Worm (Caenorhabditis elegans) whole organism, early embryonic: ENCODE results near the gene M60.7.

Source experiments
- B0310.2 ChIP-seq: sonication (generic microtip); optimal IDR thresholded peaks from 2 replicates; lab custom pipeline; 2016; ENCODE audit warnings: mild to moderate bottlenecking, missing genetic modification characterization, missing compliant biosample characterization
- F13C5.2 ChIP-seq: sonication (generic microtip); optimal IDR thresholded peaks from 2 replicates; lab custom pipeline; 2017; ENCODE audit warnings: mild to moderate bottlenecking, missing genetic modification characterization, inconsistent platforms, missing compliant biosample characterization
- aly-1 ChIP-seq: sonication (generic microtip); optimal IDR thresholded peaks from 2 replicates; lab custom pipeline; 2016; ENCODE audit warnings: missing genetic modification characterization, missing compliant biosample characterization
- ama-1 ChIP-seq: fragments of 150-350 bp; optimal IDR thresholded peaks from 2 replicates; lab custom pipeline; 2014
- ceh-13 ChIP-seq: fragments of 200-800 bp; sonication (Bioruptor generic); optimal IDR thresholded peaks from 2 replicates; lab custom pipeline; 2018; ENCODE audit warnings: mild to moderate bottlenecking, missing genetic modification characterization, missing compliant biosample characterization
- ceh-36 ChIP-seq: sonication (generic microtip); optimal IDR thresholded peaks from 2 replicates; lab custom pipeline; 2016; ENCODE audit warnings: missing genetic modification characterization, inconsistent platforms, missing compliant biosample characterization
- ets-7 ChIP-seq: sonication (generic microtip); optimal IDR thresholded peaks from 2 replicates; lab custom pipeline; 2016; ENCODE audit warnings: missing genotype, missing genetic modification characterization, missing compliant biosample characterization
- flt-1 ChIP-seq: fragments of 200-800 bp; sonication (Bioruptor generic); IDR thresholded peaks from 2 replicates; pipeline ENCODE4 v1.3.6; 2022; ENCODE audit warnings: missing genetic modification characterization, missing compliant biosample characterization
- hmbx-1 ChIP-seq: sonication (generic microtip); optimal IDR thresholded peaks from 2 replicates; lab custom pipeline; 2016; ENCODE audit warnings: mild to moderate bottlenecking, missing genetic modification characterization, missing compliant biosample characterization
- hmg-4 ChIP-seq: fragments of 200-800 bp; sonication (Bioruptor generic); optimal IDR thresholded peaks from 2 replicates; lab custom pipeline; 2018; ENCODE audit warnings: mild to moderate bottlenecking, missing genetic modification characterization, missing compliant biosample characterization
- hnd-1 ChIP-seq: sonication (generic microtip); optimal IDR thresholded peaks from 2 replicates; lab custom pipeline; 2016; ENCODE audit warnings: missing genetic modification characterization, missing compliant biosample characterization
- pes-1 ChIP-seq: fragments of 200-800 bp; sonication (Bioruptor generic); IDR thresholded peaks from 2 replicates; pipeline ENCODE4 v1.3.6; 2022; ENCODE audit warnings: missing genetic modification reagents, missing genetic modification characterization, missing compliant biosample characterization
- scrt-1 ChIP-seq: fragments of 200-800 bp; sonication (Bioruptor generic); IDR thresholded peaks from 2 replicates; pipeline ENCODE4 v1.3.6; 2022; ENCODE audit warnings: missing genetic modification characterization, missing compliant biosample characterization
- sea-1 ChIP-seq: fragments of 200-800 bp; sonication (Bioruptor generic); conservative IDR thresholded peaks from 2 replicates; pipeline ENCODE4 v1.3.6; 2022; ENCODE audit warnings: missing genetic modification characterization, missing compliant biosample characterization
- tbx-11 ChIP-seq: fragments of 200-800 bp; sonication (Bioruptor generic); IDR thresholded peaks from 2 replicates; pipeline ENCODE4 v1.3.6; 2022; ENCODE audit warnings: missing genetic modification characterization, missing compliant biosample characterization
- tbx-37 ChIP-seq: fragments of 200-800 bp; sonication (Bioruptor generic); conservative IDR thresholded peaks from 2 replicates; pipeline ENCODE4 v1.3.6; 2022; ENCODE audit warnings: missing genetic modification reagents, missing genetic modification characterization, missing compliant biosample characterization
- tra-4 ChIP-seq: sonication (generic microtip); optimal IDR thresholded peaks from 2 replicates; lab custom pipeline; 2017; ENCODE audit warnings: missing genetic modification characterization, missing compliant biosample characterization

Gene M60.7

DNA sequence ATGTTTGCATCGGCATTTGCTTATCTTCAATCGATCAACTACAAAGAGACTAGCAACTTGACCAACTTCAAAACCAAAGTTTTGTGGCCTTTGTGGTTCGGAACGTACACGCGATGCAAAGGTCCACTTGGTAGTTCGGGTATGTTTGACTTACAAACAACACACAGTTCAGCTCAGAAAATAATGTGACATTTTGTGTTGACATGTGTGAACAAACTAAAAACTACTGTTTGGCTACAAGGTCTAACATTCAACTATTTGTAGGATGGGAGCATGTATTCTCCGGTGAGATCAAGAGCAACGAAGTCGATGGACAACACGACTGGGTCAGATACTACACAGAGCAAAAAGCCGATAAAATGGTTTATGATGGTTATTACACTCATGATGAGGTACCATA is 13.9 kb downstream of the M60.7 start:
- TF ChIP-seq hmbx-1 (tag; lab: Kevin White, UChicago) (no peak), tra-4 (tag; lab: Kevin White, UChicago) (no peak), ama-1 (lab: Kevin White, UChicago) (no peak), ets-7 (no peak), sea-1 (GFP tag; lab: Robert Waterston, UW) (no peak), ceh-36 (tag; lab: Kevin White, UChicago) (no peak), hnd-1 (no peak)

DNA sequence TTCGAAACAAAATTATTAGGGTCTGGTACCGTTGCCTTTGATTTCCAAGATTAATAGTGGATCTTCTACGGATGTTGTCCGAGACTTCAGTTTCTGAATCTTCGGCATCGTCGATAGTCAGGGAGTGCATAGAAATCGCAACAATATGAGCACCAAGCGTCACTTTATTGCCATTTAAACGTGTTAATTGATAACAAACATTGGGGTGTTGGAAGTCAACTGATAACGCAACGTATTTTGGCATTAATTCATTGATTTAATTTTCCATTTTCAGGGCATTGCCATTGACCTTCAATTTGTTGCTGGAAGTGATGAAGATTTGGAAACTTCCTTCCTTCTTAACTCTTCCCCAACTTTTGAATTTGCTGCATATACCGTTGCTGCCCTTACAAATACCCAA is 14.8 kb downstream of the M60.7 start, which contains the start of gene kqt-2:
TSS of gene kqt-2 (minus strand) at position 244 of the 400 bp plus-strand sequence.
- no peak for TF ChIP-seq F13C5.2
- TF ChIP-seq hnd-1 = no peak
- TF ChIP-seq hmg-4 (GFP tag; lab: Kevin White, UChicago) = no peak
- no peak for TF ChIP-seq flt-1 (GFP tag; lab: Robert Waterston, UW)
- TF ChIP-seq hmbx-1 (tag; lab: Kevin White, UChicago) = no peak
- no peak for TF ChIP-seq sea-1 (GFP tag; lab: Robert Waterston, UW)
- no peak for TF ChIP-seq tbx-11
- no peak for TF ChIP-seq pes-1
- TF ChIP-seq scrt-1 (GFP tag; lab: Robert Waterston, UW) = no peak
- no peak for TF ChIP-seq ceh-13 (GFP tag; lab: Kevin White, UChicago)

DNA sequence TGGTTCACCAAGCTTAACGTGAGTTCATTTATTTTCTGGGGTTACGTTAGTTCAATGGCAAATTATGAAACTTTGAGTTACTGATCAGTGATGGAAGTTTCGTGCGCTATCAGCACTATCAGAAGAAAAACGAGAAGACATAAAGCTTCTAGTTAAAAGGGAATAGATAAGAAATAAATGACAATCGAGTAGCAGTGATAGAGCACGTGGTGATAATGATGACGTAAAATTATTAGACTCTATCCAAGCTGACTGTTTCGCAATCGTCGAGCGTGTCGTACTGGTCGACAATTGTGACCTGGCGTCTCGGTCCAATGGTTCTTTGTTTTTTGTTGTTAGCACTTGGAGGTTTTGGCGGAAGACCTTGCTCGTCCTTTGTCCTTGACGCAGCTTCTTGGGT is 17.9 kb downstream of the M60.7 start:
- TF ChIP-seq tbx-11 (no peak), aly-1 (tag; lab: Kevin White, UChicago) (no peak), scrt-1 (GFP tag; lab: Robert Waterston, UW) (no peak), B0310.2 (no peak), hmbx-1 (tag; lab: Kevin White, UChicago) (no peak), flt-1 (GFP tag; lab: Robert Waterston, UW) (no peak), F13C5.2 (no peak), ets-7 (no peak), ceh-36 (tag; lab: Kevin White, UChicago) (no peak), pes-1 (no peak), ceh-13 (GFP tag; lab: Kevin White, UChicago) (no peak), ama-1 (lab: Kevin White, UChicago) (no peak)

DNA sequence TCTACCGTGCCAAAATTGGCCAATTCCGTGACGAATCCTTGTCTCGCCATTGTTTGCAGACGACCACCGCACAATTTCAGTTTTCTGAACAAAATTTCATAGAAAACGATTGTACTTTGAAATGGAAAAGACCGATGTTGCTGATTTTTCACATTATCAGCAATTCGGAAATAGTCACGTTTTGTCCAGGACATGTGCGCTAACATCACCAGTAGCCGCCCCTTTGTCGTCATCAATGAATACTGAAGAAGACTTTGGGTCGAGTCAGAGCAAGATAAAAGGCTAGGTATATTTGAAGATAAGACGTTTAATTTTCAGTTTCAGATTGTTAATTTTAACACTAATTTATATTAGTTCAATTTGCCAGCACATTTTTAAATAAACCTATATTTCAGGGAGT is 19.1 kb downstream of the M60.7 start, which contains the start of gene endu-2:
TSS of gene endu-2 (plus strand) at position 396 of the 400 bp plus-strand sequence.
- TF ChIP-seq hnd-1 (no peak), sea-1 (GFP tag; lab: Robert Waterston, UW) (no peak), pes-1 (no peak), tbx-37 (GFP tag; lab: Robert Waterston, UW) (no peak), aly-1 (tag; lab: Kevin White, UChicago) (no peak), ceh-36 (tag; lab: Kevin White, UChicago) (no peak), F13C5.2 (no peak), hmbx-1 (tag; lab: Kevin White, UChicago) (no peak), ceh-13 (GFP tag; lab: Kevin White, UChicago) (no peak), tra-4 (tag; lab: Kevin White, UChicago) (no peak), tbx-11 (no peak), flt-1 (GFP tag; lab: Robert Waterston, UW) (no peak), scrt-1 (GFP tag; lab: Robert Waterston, UW) (no peak), ets-7 (no peak), ama-1 (lab: Kevin White, UChicago) (no peak), B0310.2 (no peak), hmg-4 (GFP tag; lab: Kevin White, UChicago) (no peak)

DNA sequence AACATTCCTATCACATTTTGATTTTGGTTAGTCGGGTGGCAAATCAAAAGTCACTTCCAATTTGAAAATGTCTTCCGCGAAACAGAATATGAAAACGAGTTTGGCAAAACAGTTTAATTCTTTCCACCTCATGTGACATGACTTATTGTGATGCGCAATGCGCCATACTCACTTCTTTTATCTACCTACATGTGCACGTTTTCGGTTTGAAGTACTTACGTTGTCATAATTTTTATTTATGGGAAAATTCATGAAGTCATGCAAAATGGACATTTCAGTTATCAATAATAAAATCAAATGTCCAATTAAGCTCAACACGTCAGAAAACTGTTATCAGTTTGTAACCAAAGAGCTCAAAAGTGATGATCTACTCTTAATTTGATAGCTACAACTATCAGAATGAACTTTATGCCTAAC is 22.3 kb downstream of the M60.7 start:
- TF ChIP-seq hmg-4 (GFP tag; lab: Kevin White, UChicago) (no peak), pes-1 (no peak), tra-4 (tag; lab: Kevin White, UChicago) (no peak), ceh-36 (tag; lab: Kevin White, UChicago) (no peak), tbx-37 (GFP tag; lab: Robert Waterston, UW) (no peak), B0310.2 (no peak), hnd-1 (no peak), hmbx-1 (tag; lab: Kevin White, UChicago) (no peak), ets-7 (no peak), flt-1 (GFP tag; lab: Robert Waterston, UW) (no peak), scrt-1 (GFP tag; lab: Robert Waterston, UW) (no peak), ceh-13 (GFP tag; lab: Kevin White, UChicago) (no peak), sea-1 (GFP tag; lab: Robert Waterston, UW) (no peak), tbx-11 (no peak), ama-1 (lab: Kevin White, UChicago) (no peak)

DNA sequence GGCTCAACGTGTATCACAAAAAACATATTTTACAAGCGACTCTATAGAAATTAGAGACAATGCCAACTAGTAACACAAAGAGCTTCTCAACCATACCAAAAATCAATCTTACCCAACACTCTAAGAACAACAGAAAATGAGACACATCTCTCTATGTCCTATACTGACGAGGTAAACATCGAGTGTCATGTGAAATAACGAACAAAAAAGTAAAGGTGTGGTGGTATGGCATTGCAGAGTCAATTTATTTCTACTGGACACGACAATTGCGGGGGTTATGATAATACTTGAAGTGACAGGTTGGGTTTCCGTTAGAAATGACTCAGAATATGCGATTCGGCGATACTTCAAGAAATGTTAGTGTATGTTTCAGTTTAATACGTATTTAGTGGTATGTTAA is 24.5 kb downstream of the M60.7 start:
- TF ChIP-seq ets-7 = no peak
- TF ChIP-seq sea-1 (GFP tag; lab: Robert Waterston, UW) = no peak
- TF ChIP-seq pes-1 = no peak
- no peak for TF ChIP-seq B0310.2
- no peak for TF ChIP-seq ceh-13 (GFP tag; lab: Kevin White, UChicago)
- TF ChIP-seq ama-1 (lab: Kevin White, UChicago) = no peak
- no peak for TF ChIP-seq hmbx-1 (tag; lab: Kevin White, UChicago)
- no peak for TF ChIP-seq F13C5.2

DNA sequence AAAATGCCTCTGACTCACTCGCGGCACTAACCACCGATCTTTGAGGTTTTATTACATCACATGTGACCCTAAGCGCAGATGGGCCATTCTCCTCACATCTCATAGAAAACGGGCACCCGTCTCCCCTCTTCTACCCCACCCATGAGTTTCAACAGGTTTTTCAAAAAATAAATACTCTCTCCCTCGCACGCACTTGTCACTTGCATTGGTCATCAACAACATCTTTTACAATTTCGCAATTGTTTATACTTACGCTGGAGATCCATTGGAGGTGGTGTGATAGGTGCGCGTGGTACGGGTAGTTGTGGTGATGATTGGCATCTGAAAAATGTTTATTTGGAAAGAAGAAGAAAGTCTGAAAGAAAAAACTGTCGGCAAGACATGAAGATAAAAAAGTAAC is 25.0 kb downstream of the M60.7 start, which contains the start of gene M60.4:
TSS of gene M60.4 (minus strand) at position 321 of the 400 bp plus-strand sequence.
- TF ChIP-seq scrt-1 (GFP tag; lab: Robert Waterston, UW) = no peak
- no peak for TF ChIP-seq hnd-1
- no peak for TF ChIP-seq B0310.2
- no peak for TF ChIP-seq ceh-36 (tag; lab: Kevin White, UChicago)
- no peak for TF ChIP-seq F13C5.2
- no peak for TF ChIP-seq tbx-11
- TF ChIP-seq ceh-13 (GFP tag; lab: Kevin White, UChicago) = no peak
- no peak for TF ChIP-seq aly-1 (tag; lab: Kevin White, UChicago)
- no peak for TF ChIP-seq ets-7
- no peak for TF ChIP-seq tbx-37 (GFP tag; lab: Robert Waterston, UW)
- no peak for TF ChIP-seq hmg-4 (GFP tag; lab: Kevin White, UChicago)
- TF ChIP-seq hmbx-1 (tag; lab: Kevin White, UChicago) = no peak
- TF ChIP-seq flt-1 (GFP tag; lab: Robert Waterston, UW) = no peak
- TF ChIP-seq pes-1 = no peak
- TF ChIP-seq ama-1 (lab: Kevin White, UChicago) = no peak
- no peak for TF ChIP-seq tra-4 (tag; lab: Kevin White, UChicago)
- TF ChIP-seq sea-1 (GFP tag; lab: Robert Waterston, UW) = no peak
